Worm (Caenorhabditis elegans): ENCODE results near the gene nse-4.

The nse-4 gene

ce11 chrIV:11489610-11490339, 9.1 kb downstream of the nse-4 start:
- no peak for TF ChIP-seq egl-27 (tag; optimal IDR thresholded peaks at IDR 0.05)
- TF ChIP-seq ztf-4 (tag; optimal IDR thresholded peaks at IDR 0.05), result peak; percentile 74
- peak; percentile 98 for TF ChIP-seq nhr-85 (tag)
- TF ChIP-seq alr-1 (tag; optimal IDR thresholded peaks at IDR 0.05; ENCODE audit: borderline replicate concordance), result no peak
- TF ChIP-seq ama-1 (optimal IDR thresholded peaks at IDR 0.05), result no peak
- no peak for TF ChIP-seq pqm-1 (tag; optimal IDR thresholded peaks at IDR 0.05)
- TF ChIP-seq lin-39 (tag; optimal IDR thresholded peaks at IDR 0.05), result no peak
- TF ChIP-seq efl-1 (optimal IDR thresholded peaks at IDR 0.05), result peak; percentile 28 to 33
- TF ChIP-seq efl-1 (GFP tag; optimal IDR thresholded peaks at IDR 0.05 in 1 of 2), result peak in 1 of 2 experiments; percentile 87
- TF ChIP-seq snu-23 (GFP tag; optimal IDR thresholded peaks at IDR 0.05), result peak; percentile 84
- TF ChIP-seq pag-3 (tag; optimal IDR thresholded peaks at IDR 0.05; ENCODE audit: borderline replicate concordance, insufficient read depth), result peak; percentile 4
- TF ChIP-seq tlp-1 (tag; optimal IDR thresholded peaks at IDR 0.05), result no peak
- no peak for TF ChIP-seq unc-86 (tag; optimal IDR thresholded peaks at IDR 0.05)
- peak; percentile 51; the same call in 1 of the 2 replicates for TF ChIP-seq grh-1 (GFP tag; IDR thresholded peaks at IDR 0.05)
- peak; percentile 17 to 65 for TF ChIP-seq lin-35 (GFP tag; optimal IDR thresholded peaks at IDR 0.05)
- TF ChIP-seq elt-2 (tag; optimal IDR thresholded peaks at IDR 0.05), result no peak
- no peak for TF ChIP-seq F16B12.6 (tag; optimal IDR thresholded peaks at IDR 0.05)
- TF ChIP-seq ceh-88 (GFP tag; IDR thresholded peaks at IDR 0.05), result no peak
- no peak for TF ChIP-seq mab-9 (GFP tag; IDR thresholded peaks at IDR 0.05)
- TF ChIP-seq C04F5.9 (tag; optimal IDR thresholded peaks at IDR 0.05), result no peak
- no peak for TF ChIP-seq mdl-1 (tag; optimal IDR thresholded peaks at IDR 0.05)
- TF ChIP-seq fkh-10 (GFP tag; optimal IDR thresholded peaks at IDR 0.05), result no peak
- peak; percentile 83 for TF ChIP-seq nhr-71 (tag; optimal IDR thresholded peaks at IDR 0.05)
- no peak for TF ChIP-seq hlh-4 (tag; optimal IDR thresholded peaks at IDR 0.05)
- TF ChIP-seq mep-1 (tag; optimal IDR thresholded peaks at IDR 0.05), result peak; percentile 73
- TF ChIP-seq skn-1 (tag; optimal IDR thresholded peaks at IDR 0.05), result peak; percentile 6
- peak in 5 of 6 experiments; percentile 1 to 84 (median 64) for TF ChIP-seq elt-3 (tag; optimal IDR thresholded peaks at IDR 0.05)
- TF ChIP-seq dpl-1 (GFP tag; optimal IDR thresholded peaks at IDR 0.05), result peak in 2 of 3 experiments; percentile 15 to 18
- no peak for TF ChIP-seq zip-4 (GFP tag; optimal IDR thresholded peaks at IDR 0.05)
- TF ChIP-seq fos-1 (tag; optimal IDR thresholded peaks at IDR 0.05), result no peak
- TF ChIP-seq nhr-19 (GFP tag; conservative IDR thresholded peaks at IDR 0.05), result peak; percentile 56
- TF ChIP-seq egl-13 (tag; optimal IDR thresholded peaks at IDR 0.05), result no peak
- no peak for TF ChIP-seq mef-2 (tag; optimal IDR thresholded peaks at IDR 0.05)
- TF ChIP-seq Y116A8C.19 (tag; optimal IDR thresholded peaks at IDR 0.05; ENCODE audit: borderline replicate concordance), result no peak
- no peak for TF ChIP-seq pax-3 (tag; optimal IDR thresholded peaks at IDR 0.05)
- peak; percentile 53 for TF ChIP-seq nhr-47 (tag; optimal IDR thresholded peaks at IDR 0.05)
- TF ChIP-seq unc-130 (tag; optimal IDR thresholded peaks at IDR 0.05), result no peak
- no peak for TF ChIP-seq nhr-12 (tag; optimal IDR thresholded peaks at IDR 0.05)
- no peak for TF ChIP-seq sup-37 (GFP tag; optimal IDR thresholded peaks at IDR 0.05)
- TF ChIP-seq irx-1 (tag; optimal IDR thresholded peaks at IDR 0.05), result no peak
- peak; percentile 13 for TF ChIP-seq xbp-1 (tag; optimal IDR thresholded peaks at IDR 0.05)
- no peak for TF ChIP-seq ets-5 (GFP tag; IDR thresholded peaks at IDR 0.05)
- no peak for TF ChIP-seq sox-4 (tag; optimal IDR thresholded peaks at IDR 0.05)
- TF ChIP-seq nhr-76 (tag; optimal IDR thresholded peaks at IDR 0.05), result no peak
- TF ChIP-seq rnt-1 (tag; optimal IDR thresholded peaks at IDR 0.05), result peak; percentile 47
- peak; percentile 22 for TF ChIP-seq dsc-1 (tag; optimal IDR thresholded peaks at IDR 0.05)
- TF ChIP-seq lin-15B (tag; optimal IDR thresholded peaks at IDR 0.05), result no peak
- TF ChIP-seq unc-30 (tag; optimal IDR thresholded peaks at IDR 0.05), result no peak
- no peak for TF ChIP-seq fkh-4 (tag; optimal IDR thresholded peaks at IDR 0.05; ENCODE audit: borderline replicate concordance)
- no peak for TF ChIP-seq unc-62 (GFP tag; optimal IDR thresholded peaks at IDR 0.05)
- no peak for TF ChIP-seq zag-1 (tag; optimal IDR thresholded peaks at IDR 0.05)
- peak; percentile 53 for TF ChIP-seq nhr-90 (tag; optimal IDR thresholded peaks at IDR 0.05; ENCODE audit: poor library complexity)

Measured in whole organism, L1 larva.